Worm (Caenorhabditis elegans): ENCODE measurements around the gene gap-1.

DNA sequence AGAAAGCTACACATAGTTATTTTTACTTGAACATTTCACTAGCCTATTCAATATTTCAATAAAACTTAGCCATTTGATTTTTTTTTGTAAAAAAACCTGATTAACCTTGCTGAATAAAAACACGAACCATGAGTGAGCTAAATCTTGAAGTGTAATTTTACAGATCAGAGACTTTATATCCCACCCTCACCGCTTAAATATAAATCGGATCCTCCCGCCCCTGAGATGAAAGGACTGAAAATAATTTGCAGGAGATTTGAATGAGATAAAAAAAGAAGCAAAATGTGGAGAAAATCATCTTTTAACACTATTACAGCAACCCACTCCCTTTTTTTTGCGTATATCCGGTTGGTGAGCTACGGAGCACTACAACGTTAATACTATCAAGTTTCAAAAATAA lies 42.3 kb upstream of the gap-1 start, which contains the start of gene npax-2:
- TF ChIP-seq tbx-11 (GFP tag; IDR thresholded peaks at IDR 0.05), result no peak
- TF ChIP-seq ama-1 (optimal IDR thresholded peaks at IDR 0.05), result no peak

All from whole organism, early embryonic.